Fruit fly (Drosophila melanogaster) whole organism, prepupa: ENCODE measurements around the gene CG3285.

ENCODE experiments used
- Blimp-1 ChIP-seq: fragments of 200-800 bp; sonication (Bioruptor generic); optimal IDR thresholded peaks from 3 replicates; lab custom pipeline; 2017; ENCODE audit warnings: missing biosample characterization, missing genetic modification characterization, mild to moderate bottlenecking, moderate library complexity, missing genetic modification reagents
- CG10631 ChIP-seq: fragments of 200-800 bp; sonication (Bioruptor generic); optimal IDR thresholded peaks from 2 replicates; lab custom pipeline; 2016; ENCODE audit warnings: missing biosample characterization, missing genetic modification characterization
- CG11762 ChIP-seq: fragments of 200-800 bp; sonication (Bioruptor generic); optimal IDR thresholded peaks from 3 replicates; lab custom pipeline; 2016; ENCODE audit warnings: missing biosample characterization, missing genetic modification characterization; ENCODE audit not compliant: insufficient read depth
- CG11902 ChIP-seq: fragments of 200-800 bp; sonication (Bioruptor generic); optimal IDR thresholded peaks from 3 replicates; lab custom pipeline; 2016; ENCODE audit warnings: missing biosample characterization, missing genetic modification characterization
- CG15336 ChIP-seq: fragments of 200-800 bp; sonication (Bioruptor generic); IDR thresholded peaks from 2 replicates; pipeline ENCODE4 v1.3.6; 2022; ENCODE audit warnings: missing biosample characterization, missing genetic modification characterization
- CG1621 ChIP-seq: fragments of 200-800 bp; sonication (Bioruptor generic); optimal IDR thresholded peaks from 3 replicates; lab custom pipeline; 2018; ENCODE audit warnings: missing biosample characterization, mild to moderate bottlenecking, missing genetic modification characterization
- CG16779 ChIP-seq: fragments of 200-800 bp; sonication (Bioruptor generic); optimal IDR thresholded peaks from 3 replicates; lab custom pipeline; 2017; ENCODE audit warnings: missing biosample characterization, mild to moderate bottlenecking, missing genetic modification characterization
- CG31627 ChIP-seq: fragments of 200-800 bp; sonication (Bioruptor generic); optimal IDR thresholded peaks from 3 replicates; lab custom pipeline; 2016; ENCODE audit warnings: missing biosample characterization, missing genetic modification characterization
- CG32006 ChIP-seq: fragments of 200-800 bp; sonication (Bioruptor generic); optimal IDR thresholded peaks from 3 replicates; lab custom pipeline; 2017; ENCODE audit warnings: missing biosample characterization, mild to moderate bottlenecking, missing genetic modification characterization
- CG34406 ChIP-seq: fragments of 200-800 bp; sonication (Bioruptor generic); optimal IDR thresholded peaks from 3 replicates; lab custom pipeline; 2016; ENCODE audit warnings: missing biosample characterization, missing genetic modification characterization
- CG3919 ChIP-seq: fragments of 200-800 bp; sonication (Bioruptor generic); optimal IDR thresholded peaks from 3 replicates; lab custom pipeline; 2016; ENCODE audit warnings: missing biosample characterization, missing genetic modification characterization
- CG4318 ChIP-seq: fragments of 200-800 bp; sonication (Bioruptor generic); optimal IDR thresholded peaks from 3 replicates; lab custom pipeline; 2017; ENCODE audit warnings: missing biosample characterization, mild to moderate bottlenecking, missing genetic modification characterization
- CG6276 ChIP-seq: fragments of 200-800 bp; sonication (Bioruptor generic); optimal IDR thresholded peaks from 2 replicates; lab custom pipeline; 2017; ENCODE audit warnings: missing biosample characterization, mild to moderate bottlenecking, missing genetic modification characterization
- CG6792 ChIP-seq: fragments of 200-800 bp; sonication (Bioruptor generic); optimal IDR thresholded peaks from 3 replicates; lab custom pipeline; 2016; ENCODE audit warnings: missing biosample characterization, missing genetic modification characterization
- CG7368 ChIP-seq: fragments of 200-800 bp; sonication (Bioruptor generic); optimal IDR thresholded peaks from 3 replicates; lab custom pipeline; 2016; ENCODE audit warnings: missing biosample characterization, missing genetic modification characterization
- CG8119 ChIP-seq: fragments of 200-800 bp; sonication (Bioruptor generic); IDR thresholded peaks from 3 replicates; pipeline ENCODE4 v1.3.6; 2022; ENCODE audit warnings: missing biosample characterization, missing genetic modification characterization
- CG8319 ChIP-seq: fragments of 200-800 bp; sonication (Bioruptor generic); optimal IDR thresholded peaks from 3 replicates; lab custom pipeline; 2016; ENCODE audit warnings: missing biosample characterization, missing genetic modification characterization
- CG8632 ChIP-seq: fragments of 200-800 bp; sonication (Bioruptor generic); optimal IDR thresholded peaks from 3 replicates; lab custom pipeline; 2016; ENCODE audit warnings: missing biosample characterization, missing genetic modification characterization
- Eip75B ChIP-seq: fragments of 200-800 bp; sonication (Bioruptor generic); optimal IDR thresholded peaks from 3 replicates; lab custom pipeline; 2016; ENCODE audit warnings: missing biosample characterization, missing genetic modification characterization
- Eip78C ChIP-seq: fragments of 200-800 bp; sonication (Bioruptor generic); peaks from one replicate; lab custom pipeline; 2016; ENCODE audit warnings: missing biosample characterization, missing genetic modification characterization
- Eip93F ChIP-seq: fragments of 200-800 bp; sonication (Bioruptor generic); optimal IDR thresholded peaks from 2 replicates; lab custom pipeline; 2016; ENCODE audit warnings: missing biosample characterization, mild to moderate bottlenecking, missing genetic modification characterization
- Ets21C ChIP-seq: fragments of 200-800 bp; sonication (Bioruptor generic); optimal IDR thresholded peaks from 3 replicates; lab custom pipeline; 2016; ENCODE audit warnings: missing biosample characterization, missing genetic modification characterization
- Ets96B ChIP-seq: fragments of 200-800 bp; optimal IDR thresholded peaks from 2 replicates; lab custom pipeline; 2019; ENCODE audit warnings: missing biosample characterization, mild to moderate bottlenecking, missing genetic modification characterization, moderate library complexity
- Gug ChIP-seq: fragments of 200-800 bp; sonication (Bioruptor generic); IDR thresholded peaks from 2 replicates; pipeline ENCODE4 v1.3.6; 2022; ENCODE audit warnings: missing biosample characterization, missing genetic modification characterization
- Hr38 ChIP-seq: sonication (Bioruptor generic); optimal IDR thresholded peaks from 2 replicates; lab custom pipeline; 2016; ENCODE audit warnings: missing biosample characterization, missing genetic modification characterization
- Hr39 ChIP-seq: fragments of 200-800 bp; sonication (Bioruptor generic); optimal IDR thresholded peaks from 2 replicates; lab custom pipeline; 2016; ENCODE audit warnings: missing biosample characterization, missing genetic modification characterization
- Hr4 ChIP-seq: fragments of 200-800 bp; sonication (Bioruptor generic); optimal IDR thresholded peaks from 3 replicates; lab custom pipeline; 2016; ENCODE audit warnings: missing biosample characterization, missing genetic modification characterization
- Lpt ChIP-seq: fragments of 200-800 bp; sonication (Bioruptor generic); optimal IDR thresholded peaks from 3 replicates; lab custom pipeline; 2016; ENCODE audit warnings: missing biosample characterization, missing genetic modification characterization
- Met ChIP-seq: fragments of 200-800 bp; sonication (Bioruptor generic); optimal IDR thresholded peaks from 3 replicates; lab custom pipeline; 2016; ENCODE audit warnings: missing biosample characterization, missing genetic modification characterization
- OdsH ChIP-seq: fragments of 200-800 bp; sonication (Bioruptor generic); optimal IDR thresholded peaks from 3 replicates; lab custom pipeline; 2016; ENCODE audit warnings: missing biosample characterization, missing genetic modification characterization
- Smox ChIP-seq: fragments of 200-800 bp; sonication (Bioruptor generic); optimal IDR thresholded peaks from 3 replicates; lab custom pipeline; 2016; ENCODE audit warnings: missing biosample characterization, missing genetic modification characterization
- Sox102F ChIP-seq: fragments of 200-800 bp; sonication (Bioruptor generic); optimal IDR thresholded peaks from 2 replicates; lab custom pipeline; 2016; ENCODE audit warnings: missing biosample characterization, mild to moderate bottlenecking, missing genetic modification characterization
- Sox14 ChIP-seq: fragments of 200-800 bp; sonication (Bioruptor generic); optimal IDR thresholded peaks from 3 replicates; lab custom pipeline; 2016; ENCODE audit warnings: missing biosample characterization, missing genetic modification characterization
- achi ChIP-seq: fragments of 200-800 bp; sonication (Bioruptor generic); optimal IDR thresholded peaks from 3 replicates; lab custom pipeline; 2016; ENCODE audit warnings: missing biosample characterization, missing genetic modification characterization
- acj6 ChIP-seq: fragments of 200-800 bp; sonication (Bioruptor generic); optimal IDR thresholded peaks from 3 replicates; lab custom pipeline; 2016; ENCODE audit warnings: missing biosample characterization, missing genetic modification characterization
- cyc ChIP-seq: fragments of 200-800 bp; sonication (Bioruptor generic); optimal IDR thresholded peaks from 3 replicates; lab custom pipeline; 2016; ENCODE audit warnings: missing biosample characterization, missing genetic modification characterization
- dsx ChIP-seq: fragments of 200-800 bp; optimal IDR thresholded peaks from 3 replicates; lab custom pipeline; 2019; ENCODE audit warnings: missing biosample characterization, mild to moderate bottlenecking, missing genetic modification characterization, moderate library complexity; ENCODE audit not compliant: poor library complexity, severe bottlenecking
- eg ChIP-seq: fragments of 200-800 bp; sonication (Bioruptor generic); IDR thresholded peaks from 3 replicates; pipeline ENCODE4 v1.3.6; 2022; ENCODE audit warnings: missing biosample characterization, missing genetic modification characterization
- fd59A ChIP-seq: fragments of 200-800 bp; sonication (Bioruptor generic); optimal IDR thresholded peaks from 2 replicates; lab custom pipeline; 2017; ENCODE audit warnings: missing biosample characterization, mild to moderate bottlenecking, missing genetic modification characterization, missing genetic modification reagents
- fkh ChIP-seq: fragments of 200-800 bp; sonication (Bioruptor generic); optimal IDR thresholded peaks from 3 replicates; lab custom pipeline; 2017; ENCODE audit warnings: missing biosample characterization, mild to moderate bottlenecking, missing genetic modification characterization, moderate library complexity
- net ChIP-seq: fragments of 200-800 bp; sonication (Bioruptor generic); optimal IDR thresholded peaks from 3 replicates; lab custom pipeline; 2016; ENCODE audit warnings: missing biosample characterization, missing genetic modification characterization
- salr ChIP-seq, 2 experiments: fragments of 200-800 bp; sonication (Bioruptor generic); optimal IDR thresholded peaks; 3 replicates each; lab custom pipeline; 2016 to 2018; ENCODE audit warnings: missing biosample characterization in 2 of 2, missing genetic modification characterization in 2 of 2, mild to moderate bottlenecking in 1 of 2
- spab ChIP-seq: fragments of 200-800 bp; sonication (Bioruptor generic); optimal IDR thresholded peaks from 2 replicates; lab custom pipeline; 2017; ENCODE audit warnings: missing biosample characterization, mild to moderate bottlenecking, missing genetic modification characterization, missing genetic modification reagents
- ss ChIP-seq, 2 experiments: fragments of 200-800 bp; sonication (Bioruptor generic); optimal IDR thresholded peaks; 2 replicates in 1 of 2; 3 replicates in 1 of 2; lab custom pipeline; 2017 to 2018; ENCODE audit warnings: mild to moderate bottlenecking in 2 of 2, missing biosample characterization in 2 of 2, missing genetic modification characterization in 2 of 2, moderate library complexity in 1 of 2
- svp ChIP-seq: fragments of 200-800 bp; sonication (Bioruptor generic); peaks from one replicate; lab custom pipeline; 2016; ENCODE audit warnings: missing biosample characterization, missing genetic modification characterization
- topi ChIP-seq: fragments of 200-800 bp; sonication (Bioruptor generic); optimal IDR thresholded peaks from 3 replicates; lab custom pipeline; 2016; ENCODE audit warnings: missing biosample characterization, missing genetic modification characterization
- vri ChIP-seq: fragments of 200-800 bp; sonication (Bioruptor generic); optimal IDR thresholded peaks from 3 replicates; lab custom pipeline; 2016; ENCODE audit warnings: missing biosample characterization, mild to moderate bottlenecking, missing genetic modification characterization

CG3285 gene

dm6 chr2L:3348146-3348747 is 17.5 kb downstream of the CG3285 start (continued):
- peak; percentile 91 for TF ChIP-seq CG11902 (GFP tag; lab: Kevin White, UChicago)
- TF ChIP-seq Eip75B = peak; percentile 92
- peak; percentile 89 for TF ChIP-seq CG31627 (GFP tag; lab: Kevin White, UChicago)
- TF ChIP-seq achi (GFP tag; lab: Kevin White, UChicago) = peak; percentile 95
- peak; percentile 94 for TF ChIP-seq Hr4 (GFP tag; lab: Kevin White, UChicago)
- TF ChIP-seq Sox14 (GFP tag; lab: Kevin White, UChicago) = peak; percentile 96
- TF ChIP-seq Met = peak; percentile 83
- TF ChIP-seq CG15336 (GFP tag; lab: Robert Waterston, UW) = peak; percentile 93
- TF ChIP-seq Smox (GFP tag; lab: Kevin White, UChicago) = peak; percentile 84
- TF ChIP-seq CG3919 = peak; percentile 93
- peak; percentile 95 for TF ChIP-seq Sox102F (GFP tag; lab: Kevin White, UChicago)
- TF ChIP-seq CG7368 (GFP tag; lab: Kevin White, UChicago) = peak; percentile 89
- TF ChIP-seq topi (GFP tag; lab: Kevin White, UChicago) = peak; percentile 90
- TF ChIP-seq salr (GFP tag; optimal IDR thresholded peaks at IDR 0.05; lab: Kevin White, UChicago) = peak; percentile 86 to 91
- peak; percentile 85 for TF ChIP-seq CG4318
- TF ChIP-seq ss (GFP tag; optimal IDR thresholded peaks at IDR 0.05; lab: Kevin White, UChicago) = peak; percentile 83 to 91
- TF ChIP-seq cyc (GFP tag; lab: Kevin White, UChicago) = peak; percentile 80
- peak; percentile 92 for TF ChIP-seq net (GFP tag; lab: Kevin White, UChicago)
- peak; percentile 92 for TF ChIP-seq CG32006 (GFP tag; lab: Kevin White, UChicago)
- peak; percentile 89 for TF ChIP-seq dsx (GFP tag; lab: Kevin White, UChicago)
- TF ChIP-seq CG6792 (GFP tag; lab: Kevin White, UChicago) = peak; percentile 95
- peak; percentile 46 for TF ChIP-seq Hr38 (GFP tag; lab: Kevin White, UChicago)
- peak; percentile 37 for TF ChIP-seq fkh (GFP tag; lab: Kevin White, UChicago)
- TF ChIP-seq Blimp-1 = peak; percentile 69
- peak; percentile 92 for TF ChIP-seq Ets21C
- TF ChIP-seq CG6276 (GFP tag; lab: Kevin White, UChicago) = peak; percentile 86
- peak; percentile 97 for TF ChIP-seq Gug (GFP tag; lab: Robert Waterston, UW)
- TF ChIP-seq Hr39 = peak; percentile 91
- peak; percentile 96 for TF ChIP-seq CG8119 (GFP tag; lab: Robert Waterston, UW)

DNA sequence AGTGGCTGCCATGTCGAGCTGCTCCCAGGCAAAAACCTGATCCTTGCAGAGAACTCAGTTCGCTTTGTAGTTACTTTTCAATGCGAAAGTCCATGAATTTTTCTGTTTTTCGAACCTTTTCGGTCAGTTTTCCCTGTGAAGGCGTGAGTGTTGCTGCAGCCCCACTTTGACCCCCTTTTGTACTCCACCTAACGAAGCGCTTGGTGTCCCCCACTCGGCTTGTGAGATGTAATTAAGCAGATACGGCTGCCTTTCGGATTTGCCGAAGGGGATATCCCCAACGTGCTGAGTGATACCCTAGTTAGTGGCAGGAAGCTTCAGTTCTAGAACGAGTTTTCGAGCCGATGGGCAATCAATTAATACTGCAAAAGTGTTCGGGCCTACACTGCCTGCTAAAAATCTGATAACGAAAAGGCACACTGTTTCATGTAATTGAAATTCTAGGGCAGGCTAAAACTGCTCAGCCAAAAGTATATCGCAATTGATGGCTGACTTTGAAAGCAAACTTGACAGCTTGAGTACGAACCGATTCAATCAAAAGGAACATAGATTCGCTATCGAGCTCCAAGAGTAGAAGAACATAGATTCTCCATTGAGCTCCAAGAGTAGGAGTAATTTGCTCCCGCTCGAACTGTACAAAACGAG is 21.0 kb downstream of the CG3285 start:
- TF ChIP-seq Lpt (GFP tag; lab: Kevin White, UChicago) = no peak
- TF ChIP-seq Ets96B (tag; lab: Kevin White, UChicago) = peak; percentile 58
- TF ChIP-seq CG31627 (GFP tag; lab: Kevin White, UChicago) = peak; percentile 12
- peak; percentile 52 for TF ChIP-seq spab (GFP tag; lab: Kevin White, UChicago)
- TF ChIP-seq CG4318 = no peak
- TF ChIP-seq CG8319 (GFP tag; lab: Kevin White, UChicago) = no peak
- TF ChIP-seq vri = no peak
- no peak for TF ChIP-seq CG16779
- TF ChIP-seq fd59A (GFP tag; lab: Kevin White, UChicago) = peak; percentile 63
- no peak for TF ChIP-seq Eip93F (GFP tag; lab: Kevin White, UChicago)
- peak; percentile 5 for TF ChIP-seq CG34406 (GFP tag; lab: Kevin White, UChicago)
- no peak for TF ChIP-seq CG15336 (GFP tag; lab: Robert Waterston, UW)
- TF ChIP-seq Hr38 (GFP tag; lab: Kevin White, UChicago) = no peak
- peak; percentile 39 for TF ChIP-seq CG10631 (GFP tag; lab: Kevin White, UChicago)
- TF ChIP-seq CG8632 (GFP tag; lab: Kevin White, UChicago) = no peak
- TF ChIP-seq CG32006 (GFP tag; lab: Kevin White, UChicago) = peak; percentile 20
- no peak for TF ChIP-seq CG11902 (GFP tag; lab: Kevin White, UChicago)
- no peak for TF ChIP-seq fkh (GFP tag; lab: Kevin White, UChicago)
- no peak for TF ChIP-seq eg (GFP tag; lab: Robert Waterston, UW)
- peak; percentile 27 for TF ChIP-seq acj6 (GFP tag; lab: Kevin White, UChicago)
- peak; percentile 66 for TF ChIP-seq svp (GFP tag; lab: Kevin White, UChicago)
- peak; percentile 29 for TF ChIP-seq Sox102F (GFP tag; lab: Kevin White, UChicago)
- peak; percentile 91 for TF ChIP-seq Eip78C (GFP tag; lab: Kevin White, UChicago)
- peak; percentile 32 for TF ChIP-seq OdsH (GFP tag; lab: Kevin White, UChicago)
- no peak for TF ChIP-seq Gug (GFP tag; lab: Robert Waterston, UW)
- TF ChIP-seq CG1621 (tag; lab: Kevin White, UChicago) = peak; percentile 41
- 0 out of 3 replicates have a peak, but pooled peaks have one; percentile 33 for TF ChIP-seq CG8119 (GFP tag; lab: Robert Waterston, UW)
- TF ChIP-seq CG6792 (GFP tag; lab: Kevin White, UChicago) = peak; percentile 36
- no peak for TF ChIP-seq Blimp-1
- TF ChIP-seq Sox14 (GFP tag; lab: Kevin White, UChicago) = peak; percentile 27
- peak; percentile 36 for TF ChIP-seq topi (GFP tag; lab: Kevin White, UChicago)
- TF ChIP-seq CG11762 (GFP tag; lab: Kevin White, UChicago) = no peak
